Worm (Caenorhabditis elegans) whole organism, young adult: ENCODE measurements around the gene unc-43.

Experiments used
- B0336.3 ChIP-seq: fragments of 200-800 bp; sonication (Bioruptor generic); IDR thresholded peaks from 2 replicates; pipeline ENCODE4 v1.3.6; 2022; ENCODE audit warnings: missing genetic modification characterization, missing compliant biosample characterization
- F52B5.7 ChIP-seq: sonication (generic microtip); optimal IDR thresholded peaks from 2 replicates; lab custom pipeline; 2016; ENCODE audit warnings: mild to moderate bottlenecking, missing genetic modification characterization, missing compliant biosample characterization
- K11D2.4 ChIP-seq: fragments of 200-800 bp; sonication (Bioruptor generic); IDR thresholded peaks from 2 replicates; pipeline ENCODE4 v1.3.6; 2022; ENCODE audit warnings: missing genetic modification reagents, missing genetic modification characterization, missing compliant biosample characterization
- Y79H2A.3 ChIP-seq: fragments of 200-800 bp; sonication (Bioruptor generic); conservative IDR thresholded peaks from 2 replicates; pipeline ENCODE4 v1.3.6; 2022; ENCODE audit warnings: missing genetic modification reagents, missing genetic modification characterization, missing compliant biosample characterization
- ZK185.1 ChIP-seq: sonication (generic microtip); optimal IDR thresholded peaks from 2 replicates; lab custom pipeline; 2016; ENCODE audit warnings: mild to moderate bottlenecking, missing genetic modification characterization, missing compliant biosample characterization; ENCODE audit not compliant: poor library complexity, severe bottlenecking
- akir-1 ChIP-seq: fragments of 200-800 bp; sonication (Bioruptor generic); optimal IDR thresholded peaks from 2 replicates; lab custom pipeline; 2018; ENCODE audit warnings: mild to moderate bottlenecking, missing genetic modification characterization, moderate library complexity, missing compliant biosample characterization
- athp-1 ChIP-seq: sonication (generic microtip); optimal IDR thresholded peaks from 2 replicates; lab custom pipeline; 2017; ENCODE audit warnings: mild to moderate bottlenecking, missing genetic modification characterization, missing compliant biosample characterization
- ccch-3 ChIP-seq: fragments of 200-800 bp; sonication (Bioruptor generic); optimal IDR thresholded peaks from 2 replicates; lab custom pipeline; 2018; ENCODE audit warnings: mild to moderate bottlenecking, missing genetic modification characterization, missing compliant biosample characterization
- cebp-1 ChIP-seq, 2 experiments: fragments of 200-800 bp in 1 of 2; sonication (Bioruptor generic) in 1 of 2; sonication (generic microtip) in 1 of 2; IDR thresholded peaks in 1 of 2; optimal IDR thresholded peaks in 1 of 2; 2 replicates each; pipeline versions ENCODE4 v1.3.6 to Lab custom; 2017 to 2022; ENCODE audit warnings: missing compliant biosample characterization in 2 of 2, missing genetic modification characterization in 2 of 2, mild to moderate bottlenecking in 1 of 2, missing genetic modification reagents in 1 of 2, moderate library complexity in 1 of 2
- cebp-2 ChIP-seq: fragments of 200-800 bp; sonication (Bioruptor generic); IDR thresholded peaks from 2 replicates; pipeline ENCODE4 v1.3.6; 2022; ENCODE audit warnings: missing genetic modification characterization, missing compliant biosample characterization
- ceh-100 ChIP-seq: fragments of 200-800 bp; sonication (Bioruptor generic); IDR thresholded peaks from 2 replicates; pipeline ENCODE4 v1.3.6; 2022; ENCODE audit warnings: missing genetic modification reagents, missing genetic modification characterization, missing compliant biosample characterization
- ceh-79 ChIP-seq: sonication (generic microtip); optimal IDR thresholded peaks from 2 replicates; lab custom pipeline; 2017; ENCODE audit warnings: mild to moderate bottlenecking, missing genetic modification characterization, missing compliant biosample characterization
- ceh-91 ChIP-seq: fragments of 200-800 bp; sonication (Bioruptor generic); IDR thresholded peaks from 2 replicates; pipeline ENCODE4 v1.3.6; 2022; ENCODE audit warnings: missing genetic modification reagents, missing genetic modification characterization, missing compliant biosample characterization
- dox-1 ChIP-seq: fragments of 200-800 bp; sonication (Bioruptor generic); IDR thresholded peaks from 2 replicates; pipeline ENCODE4 v1.3.6; 2022; ENCODE audit warnings: missing genetic modification reagents, missing genetic modification characterization, missing compliant biosample characterization
- gei-17 ChIP-seq: fragments of 200-800 bp; sonication (Bioruptor generic); optimal IDR thresholded peaks from 2 replicates; lab custom pipeline; 2018; ENCODE audit warnings: mild to moderate bottlenecking, missing genetic modification characterization, missing compliant biosample characterization
- hlh-26 ChIP-seq: fragments of 200-800 bp; sonication (Bioruptor generic); conservative IDR thresholded peaks from 2 replicates; pipeline ENCODE4 v1.3.6; 2022; ENCODE audit warnings: missing genetic modification reagents, missing genetic modification characterization, missing compliant biosample characterization
- hmg-1.2 ChIP-seq: fragments of 200-800 bp; sonication (Bioruptor generic); IDR thresholded peaks from 2 replicates; pipeline ENCODE4 v1.3.6; 2022; ENCODE audit warnings: missing genetic modification reagents, missing genetic modification characterization, missing compliant biosample characterization
- let-607 ChIP-seq, 2 experiments: fragments of 200-800 bp in 1 of 2; sonication (Bioruptor generic) in 1 of 2; sonication (generic microtip) in 1 of 2; optimal IDR thresholded peaks; 2 replicates each; lab custom pipeline; 2016 to 2018; ENCODE audit warnings: mild to moderate bottlenecking in 2 of 2, missing compliant biosample characterization in 2 of 2, missing genetic modification characterization in 2 of 2, moderate library complexity in 2 of 2, missing genotype in 1 of 2
- lin-40 ChIP-seq: sonication (generic microtip); optimal IDR thresholded peaks from 2 replicates; lab custom pipeline; 2016; ENCODE audit warnings: missing genetic modification characterization, mild to moderate bottlenecking, missing compliant biosample characterization, missing genotype, missing genetic modification reagents
- lsl-1 ChIP-seq: fragments of 200-800 bp; sonication (Bioruptor generic); optimal IDR thresholded peaks from 2 replicates; lab custom pipeline; 2018; ENCODE audit warnings: mild to moderate bottlenecking, missing genetic modification characterization, moderate library complexity, missing compliant biosample characterization
- mcd-1 ChIP-seq: fragments of 200-800 bp; sonication (Bioruptor generic); IDR thresholded peaks from 2 replicates; pipeline ENCODE4 v1.3.6; 2022; ENCODE audit warnings: missing genetic modification reagents, missing genetic modification characterization, missing compliant biosample characterization
- mxl-1 ChIP-seq: sonication (generic microtip); optimal IDR thresholded peaks from 2 replicates; lab custom pipeline; 2016; ENCODE audit warnings: missing genetic modification characterization, missing compliant biosample characterization
- nfya-2 ChIP-seq: fragments of 200-800 bp; sonication (Bioruptor generic); IDR thresholded peaks from 2 replicates; pipeline ENCODE4 v1.3.6; 2022; ENCODE audit warnings: missing genetic modification reagents, missing genetic modification characterization, missing compliant biosample characterization
- nhr-120 ChIP-seq: fragments of 200-800 bp; sonication (Bioruptor generic); IDR thresholded peaks from 2 replicates; pipeline ENCODE4 v1.3.6; 2022; ENCODE audit warnings: missing genetic modification characterization, missing compliant biosample characterization
- nhr-80 ChIP-seq: sonication (generic microtip); optimal IDR thresholded peaks from 2 replicates; lab custom pipeline; 2016; ENCODE audit warnings: missing genetic modification characterization, missing compliant biosample characterization
- nhr-90 ChIP-seq: sonication (generic microtip); optimal IDR thresholded peaks from 2 replicates; lab custom pipeline; 2016; ENCODE audit warnings: missing genotype, mild to moderate bottlenecking, missing genetic modification characterization, missing compliant biosample characterization
- pbrm-1 ChIP-seq: fragments of 200-800 bp; sonication (Bioruptor generic); IDR thresholded peaks from 2 replicates; pipeline ENCODE4 v1.3.6; 2022; ENCODE audit warnings: missing genetic modification reagents, missing genetic modification characterization, missing compliant biosample characterization
- repo-1 ChIP-seq: sonication (generic microtip); optimal IDR thresholded peaks from 2 replicates; lab custom pipeline; 2017; ENCODE audit warnings: mild to moderate bottlenecking, missing genetic modification characterization, missing compliant biosample characterization
- sdz-38 ChIP-seq: sonication (generic microtip); optimal IDR thresholded peaks from 2 replicates; lab custom pipeline; 2016; ENCODE audit warnings: missing genotype, missing genetic modification characterization, missing compliant biosample characterization
- sea-2 ChIP-seq: fragments of 200-800 bp; sonication (Bioruptor generic); IDR thresholded peaks from 2 replicates; pipeline ENCODE4 v1.3.6; 2022; ENCODE audit warnings: missing genetic modification characterization, missing compliant biosample characterization
- tbp1 ChIP-seq: fragments of 200-800 bp; sonication (Bioruptor generic); optimal IDR thresholded peaks from 2 replicates; lab custom pipeline; 2018; ENCODE audit warnings: mild to moderate bottlenecking, missing genetic modification characterization, missing compliant biosample characterization
- tbx-9 ChIP-seq: sonication (generic microtip); optimal IDR thresholded peaks from 2 replicates; lab custom pipeline; 2016; ENCODE audit warnings: borderline replicate concordance, missing genetic modification characterization, inconsistent platforms, missing compliant biosample characterization
- unc-130 ChIP-seq: sonication (generic microtip); optimal IDR thresholded peaks from 2 replicates; lab custom pipeline; 2016; ENCODE audit warnings: missing genetic modification reagents, missing genetic modification characterization, missing compliant biosample characterization
- xnd-1 ChIP-seq: sonication (generic microtip); optimal IDR thresholded peaks from 2 replicates; lab custom pipeline; 2016; ENCODE audit warnings: missing genotype, missing genetic modification reagents, missing genetic modification characterization, missing compliant biosample characterization
- ztf-25 ChIP-seq: fragments of 200-800 bp; sonication (Bioruptor generic); IDR thresholded peaks from 2 replicates; pipeline ENCODE4 v1.3.6; 2022; ENCODE audit warnings: missing genetic modification reagents, missing genetic modification characterization, missing compliant biosample characterization

The unc-43 gene

DNA sequence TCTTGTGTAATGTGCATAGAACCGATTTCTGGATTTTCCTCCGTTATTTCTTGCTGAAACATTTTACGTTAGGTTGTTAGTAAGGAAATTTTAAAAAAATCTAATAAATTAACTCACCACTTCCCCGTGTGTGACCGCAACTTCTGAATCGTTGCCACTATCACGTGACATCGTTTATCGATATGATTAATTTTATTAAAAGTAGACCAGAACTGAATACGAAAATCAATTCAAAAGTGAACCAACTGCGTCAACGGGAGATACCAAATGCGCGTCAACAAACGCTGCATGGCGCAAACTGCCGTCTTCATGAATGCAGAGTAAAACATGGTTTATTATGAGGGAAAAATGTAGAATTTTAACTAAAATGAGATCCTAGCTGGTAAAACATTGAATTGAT lies 16.0 kb upstream of the unc-43 start, which contains the start of gene sir-2.1 (continued):
- TF ChIP-seq ceh-79 (peak; percentile 37), lin-40 (tag; lab: Kevin White, UChicago) (peak; percentile 18), xnd-1 (tag; lab: Kevin White, UChicago) (peak; percentile 11), ztf-25 (no peak), mcd-1 (GFP tag; lab: Robert Waterston, UW) (peak; percentile 44; the same call in 1 of the 2 replicates), ceh-100 (GFP tag; lab: Robert Waterston, UW) (0 out of 2 replicates have a peak, but pooled peaks have one; percentile 26), unc-130 (GFP tag; lab: Kevin White, UChicago) (peak; percentile 18), repo-1 (tag; lab: Kevin White, UChicago) (peak; percentile 88), dox-1 (0 out of 2 replicates have a peak, but pooled peaks have one; percentile 57), F52B5.7 (peak; percentile 6), sdz-38 (tag; lab: Kevin White, UChicago) (no peak), let-607 (tag; optimal IDR thresholded peaks at IDR 0.05; lab: Kevin White, UChicago) (peak in 1 of 2 experiments; percentile 20), K11D2.4 (GFP tag; lab: Robert Waterston, UW) (no peak), pbrm-1 (GFP tag; lab: Robert Waterston, UW) (peak; percentile 40; the same call in 1 of the 2 replicates), athp-1 (peak; percentile 29)

DNA sequence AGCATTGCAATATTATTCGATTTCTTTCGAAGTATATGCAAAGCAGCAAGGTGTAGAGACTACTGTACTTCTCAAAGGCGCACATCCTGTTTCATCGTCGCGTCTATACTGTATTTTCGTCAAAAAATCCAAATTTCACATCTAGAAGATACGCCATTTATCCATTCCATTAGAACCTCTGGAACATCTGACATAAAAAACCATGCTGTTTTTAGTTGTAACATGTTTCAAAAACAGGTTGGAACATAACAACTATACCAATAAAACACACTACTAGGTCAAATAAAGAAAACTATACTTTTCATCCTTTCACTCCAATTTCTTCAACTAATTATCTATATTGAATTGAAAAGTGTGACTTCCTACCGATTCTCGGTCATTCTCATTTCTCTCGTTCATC lies 10.3 kb upstream of the unc-43 start, which contains the start of gene ugt-59:
Gene ugt-59 (plus strand): TSS at position 301 of the 400 bp plus-strand sequence.
- no peak for TF ChIP-seq cebp-1 (GFP tag; IDR thresholded peaks at IDR 0.05; lab: Robert Waterston, UW)
- no peak for TF ChIP-seq cebp-1 (tag; optimal IDR thresholded peaks at IDR 0.05; lab: Kevin White, UChicago)
- TF ChIP-seq mxl-1 (tag; lab: Kevin White, UChicago) = no peak
- TF ChIP-seq ceh-91 (GFP tag; lab: Robert Waterston, UW) = no peak
- no peak for TF ChIP-seq tbx-9 (tag; lab: Kevin White, UChicago)
- TF ChIP-seq repo-1 (tag; lab: Kevin White, UChicago) = no peak

DNA sequence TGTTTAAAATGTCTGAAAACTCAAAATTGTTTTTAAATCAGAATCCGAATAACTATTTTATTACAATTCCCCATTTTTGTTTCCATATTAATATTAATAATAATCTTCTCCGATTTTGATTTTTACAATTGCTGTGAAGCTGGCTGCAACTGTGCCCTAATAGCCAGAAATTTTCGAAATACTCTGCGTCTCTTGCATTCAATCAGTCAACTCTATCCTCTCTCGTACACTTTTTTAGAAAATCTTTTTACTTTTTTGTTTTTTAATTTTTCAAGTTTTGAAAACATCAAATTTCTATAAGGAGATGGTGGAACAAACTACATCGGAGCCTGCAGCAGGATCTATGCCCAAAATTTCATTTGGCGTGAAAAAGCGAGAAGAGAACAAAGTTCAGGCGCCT lies 7.8 kb upstream of the unc-43 start, which contains the start of gene gkow-1:
Gene gkow-1 (plus strand): TSS at position 301 of the 400 bp plus-strand sequence.
- TF ChIP-seq hmg-1.2 (peak; percentile 45; the same call in 1 of the 2 replicates), pbrm-1 (GFP tag; lab: Robert Waterston, UW) (no peak)
- TF ChIP-seq, all 124 proteins: peak for 1

DNA sequence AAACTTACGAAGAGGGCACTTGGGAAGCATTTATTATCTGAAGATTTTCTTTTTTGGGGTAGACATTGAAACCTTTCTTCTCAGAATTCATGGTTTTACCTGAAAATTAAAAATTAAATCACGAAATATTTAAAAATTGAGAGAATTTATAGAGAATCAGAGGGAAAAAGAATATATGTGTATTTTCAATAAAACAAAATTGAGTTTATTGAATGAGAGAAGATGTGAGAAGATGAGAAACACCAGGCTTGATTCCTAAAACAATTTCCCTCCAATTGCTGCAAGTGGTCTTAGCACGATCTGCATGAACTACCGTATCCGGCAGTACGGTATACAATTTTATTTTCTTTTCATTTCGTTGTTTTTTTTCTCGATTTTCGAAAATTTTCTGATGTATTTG lies 7.1 kb upstream of the unc-43 start, which contains the start of gene R11A8.1:
Gene R11A8.1 (minus strand): TSS at position 101 of the 400 bp plus-strand sequence.
- TF ChIP-seq nfya-2 (GFP tag; lab: Robert Waterston, UW) (no peak), lsl-1 (GFP tag; lab: Kevin White, UChicago) (peak; percentile 67)

DNA sequence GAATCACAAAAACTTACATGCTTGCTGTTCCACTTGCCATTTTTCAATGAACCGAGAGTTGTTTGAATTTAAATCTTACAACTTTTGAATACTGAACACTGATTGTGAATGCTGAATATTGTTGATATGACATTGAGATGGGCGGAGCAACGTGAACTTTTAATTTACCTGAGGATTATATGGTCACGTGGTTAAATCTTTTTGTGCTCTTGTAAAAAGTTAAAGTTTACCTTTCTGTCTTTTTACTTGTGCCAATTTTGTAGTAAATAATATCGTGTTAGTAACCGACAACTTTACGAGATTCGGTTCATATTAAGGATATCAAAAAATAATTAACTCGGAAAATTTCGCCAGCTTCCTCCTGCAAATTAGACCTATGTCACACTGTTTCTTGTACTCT lies 2.2 kb upstream of the unc-43 start, which contains the start of gene Y43C5B.2:
Gene Y43C5B.2 (minus strand): TSS at position 101 of the 400 bp plus-strand sequence.
- TF ChIP-seq gei-17 (GFP tag; lab: Kevin White, UChicago) (no peak), let-607 (tag; optimal IDR thresholded peaks at IDR 0.05; lab: Kevin White, UChicago) (no peak), tbp1 (GFP tag; lab: Kevin White, UChicago) (no peak), nhr-80 (tag; lab: Kevin White, UChicago) (no peak)

DNA sequence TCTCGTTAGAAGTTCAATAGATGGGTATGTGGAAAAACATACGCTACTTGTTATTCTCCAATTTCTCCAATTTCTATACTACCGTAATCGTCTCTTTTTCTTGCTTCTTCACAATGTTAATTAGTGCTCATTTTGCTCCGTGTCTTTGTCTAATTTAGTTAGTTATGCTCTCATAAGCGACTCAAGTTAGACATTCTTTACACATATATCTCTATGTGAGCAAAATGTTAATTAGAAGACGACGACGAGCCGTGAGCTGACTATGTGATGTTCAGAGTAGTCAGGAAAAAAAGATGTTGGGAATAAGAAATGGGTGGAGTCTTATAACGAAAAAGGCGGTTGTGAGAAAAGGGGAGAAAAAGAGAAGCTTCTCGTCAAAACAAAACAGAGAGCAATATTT lies 2.5 kb downstream of the unc-43 start:
- TF ChIP-seq let-607 (tag; optimal IDR thresholded peaks at IDR 0.05; lab: Kevin White, UChicago) (no peak), cebp-1 (GFP tag; IDR thresholded peaks at IDR 0.05; lab: Robert Waterston, UW) (no peak), cebp-1 (tag; optimal IDR thresholded peaks at IDR 0.05; lab: Kevin White, UChicago) (no peak), Y79H2A.3 (no peak), sea-2 (GFP tag; lab: Robert Waterston, UW) (no peak), nhr-120 (no peak), ZK185.1 (tag; lab: Kevin White, UChicago) (no peak), hlh-26 (GFP tag; lab: Robert Waterston, UW) (no peak), ccch-3 (GFP tag; lab: Kevin White, UChicago) (no peak), akir-1 (GFP tag; lab: Kevin White, UChicago) (no peak), B0336.3 (no peak), cebp-2 (GFP tag; lab: Robert Waterston, UW) (no peak), nhr-90 (tag; lab: Kevin White, UChicago) (no peak)
